Worm (Caenorhabditis elegans) whole organism, young adult: ENCODE measurements around the gene F47B8.10.

Experiments used
- aptf-3 ChIP-seq: fragments of 200-800 bp; sonication (Bioruptor generic); IDR thresholded peaks from 2 replicates; pipeline ENCODE4 v1.3.6; 2022; ENCODE audit warnings: missing genetic modification characterization, missing compliant biosample characterization
- attf-3 ChIP-seq: fragments of 200-800 bp; sonication (Bioruptor generic); conservative IDR thresholded peaks from 2 replicates; pipeline ENCODE4 v1.3.6; 2022; ENCODE audit warnings: missing genetic modification reagents, missing genetic modification characterization, missing compliant biosample characterization
- bed-2 ChIP-seq: fragments of 200-800 bp; sonication (Bioruptor generic); IDR thresholded peaks from 2 replicates; pipeline ENCODE4 v1.3.6; 2022; ENCODE audit warnings: missing genetic modification reagents, missing genetic modification characterization, missing compliant biosample characterization
- die-1 ChIP-seq: sonication (generic microtip); optimal IDR thresholded peaks from 2 replicates; lab custom pipeline; 2016; ENCODE audit warnings: missing genotype, mild to moderate bottlenecking, missing genetic modification characterization, missing compliant biosample characterization
- lin-35 ChIP-seq, 3 experiments: fragments of 150-350 bp in 2 of 3; sonication (generic microtip) in 1 of 3; optimal IDR thresholded peaks; 2 replicates each; lab custom pipeline; 2014 to 2018; ENCODE audit warnings: missing biosample characterization in 3 of 3, missing genetic modification characterization in 3 of 3, missing genetic modification reagents in 3 of 3
- repo-1 ChIP-seq: sonication (generic microtip); optimal IDR thresholded peaks from 2 replicates; lab custom pipeline; 2017; ENCODE audit warnings: mild to moderate bottlenecking, missing genetic modification characterization, missing compliant biosample characterization
- sdz-38 ChIP-seq: sonication (generic microtip); optimal IDR thresholded peaks from 2 replicates; lab custom pipeline; 2016; ENCODE audit warnings: missing genotype, missing genetic modification characterization, missing compliant biosample characterization
- snpc-4 ChIP-seq, 5 experiments: fragments of 150-350 bp in 1 of 5; sonication (generic microtip) in 4 of 5; optimal IDR thresholded peaks; 2 replicates each; lab custom pipeline; 2014 to 2018; ENCODE audit warnings: missing genetic modification characterization in 5 of 5, missing biosample characterization in 3 of 5, antibody characterized with exemption in 2 of 5, mild to moderate bottlenecking in 2 of 5, missing compliant biosample characterization in 2 of 5, missing genotype in 2 of 5, moderate library complexity in 2 of 5, missing genetic modification reagents in 1 of 5
- unc-62 ChIP-seq: fragments of 150-350 bp; optimal IDR thresholded peaks from 2 replicates; lab custom pipeline; 2014; ENCODE audit warnings: missing biosample characterization, missing genetic modification reagents, missing genetic modification characterization

- TF ChIP-seq aptf-3 (GFP tag; lab: Robert Waterston, UW), result no peak
- TF ChIP-seq unc-62, result no peak
- no peak for TF ChIP-seq bed-2 (GFP tag; lab: Robert Waterston, UW)
- TF ChIP-seq die-1 (tag; lab: Kevin White, UChicago), result no peak
- TF ChIP-seq repo-1 (tag; lab: Kevin White, UChicago), result no peak
- TF ChIP-seq lin-35 (GFP tag; optimal IDR thresholded peaks at IDR 0.05; lab: Kevin White, UChicago), result no peak
- TF ChIP-seq sdz-38, result no peak
- TF ChIP-seq snpc-4 (GFP tag; optimal IDR thresholded peaks at IDR 0.05; lab: Kevin White, UChicago), result no peak
- no peak for TF ChIP-seq snpc-4 (tag; optimal IDR thresholded peaks at IDR 0.05; lab: Kevin White, UChicago)
- no peak for TF ChIP-seq attf-3
These were observed 37.2 kb downstream of the F47B8.10 start, which contains the start of gene npr-43 for ce11 chrV:14378986-14379385.
